Worm (Caenorhabditis elegans) whole organism, L4/young adult: ENCODE results near the gene rpl-36.

Experiments
- W03F9.2 ChIP-seq: fragments of 150-350 bp; optimal IDR thresholded peaks from 2 replicates; lab custom pipeline; 2014; ENCODE audit warnings: missing biosample characterization, missing genetic modification characterization
- him-1 ChIP-seq: sonication (generic microtip); optimal IDR thresholded peaks from 2 replicates; lab custom pipeline; 2016; ENCODE audit warnings: missing genotype, missing genetic modification reagents, missing genetic modification characterization, missing compliant biosample characterization

- TF ChIP-seq him-1 (tag; lab: Kevin White, UChicago) = no peak
- no peak for TF ChIP-seq W03F9.2
Observed at ce11 chrIII:7150162-7150561, 29.9 kb upstream of the rpl-36 start.
